Fruit fly (Drosophila melanogaster) whole organism, wandering third instar larva: ENCODE measurements around the gene CG31848.

Experiments used
- Abd-B ChIP-seq: fragments of >200 bp; optimal IDR thresholded peaks from 2 replicates; lab custom pipeline; 2017; ENCODE audit warnings: missing biosample characterization, missing genetic modification characterization
- CG32264 ChIP-seq: fragments of 200-800 bp; sonication (Bioruptor generic); optimal IDR thresholded peaks from 2 replicates; lab custom pipeline; 2016; ENCODE audit warnings: missing biosample characterization, missing genetic modification characterization
- CG9705 ChIP-seq: fragments of 200-800 bp; sonication (Bioruptor generic); optimal IDR thresholded peaks from 2 replicates; lab custom pipeline; 2018; ENCODE audit warnings: missing biosample characterization, mild to moderate bottlenecking, missing genetic modification characterization
- CrebA ChIP-seq: fragments of 200-800 bp; sonication (Bioruptor generic); optimal IDR thresholded peaks from 2 replicates; lab custom pipeline; 2016; ENCODE audit warnings: missing biosample characterization, mild to moderate bottlenecking, missing genetic modification characterization, borderline replicate concordance
- Dif ChIP-seq: fragments of 200-275, 200-300 bp; sonication (Bioruptor generic); optimal IDR thresholded peaks from 2 replicates; lab custom pipeline; 2018; ENCODE audit warnings: missing biosample characterization, missing genetic modification characterization; ENCODE audit not compliant: partially characterized antibody
- GATAd ChIP-seq: sonication (Bioruptor generic); optimal IDR thresholded peaks from 2 replicates; lab custom pipeline; 2016; ENCODE audit warnings: missing biosample characterization, missing genetic modification characterization
- HLH106 ChIP-seq: fragments of 200-800 bp; optimal IDR thresholded peaks from 3 replicates; lab custom pipeline; 2019; ENCODE audit warnings: missing biosample characterization, mild to moderate bottlenecking, missing genetic modification characterization, moderate library complexity
- Hnf4 ChIP-seq: fragments of 200-800 bp; sonication (Bioruptor generic); optimal IDR thresholded peaks from 2 replicates; lab custom pipeline; 2016; ENCODE audit warnings: missing biosample characterization, mild to moderate bottlenecking, missing genetic modification characterization
- Hr78 ChIP-seq: fragments of >200 bp; optimal IDR thresholded peaks from 2 replicates; lab custom pipeline; 2017; ENCODE audit warnings: missing biosample characterization, missing genetic modification characterization
- Hr83 ChIP-seq: fragments of 200-300 bp; sonication (Bioruptor generic); optimal IDR thresholded peaks from 2 replicates; lab custom pipeline; 2016; ENCODE audit warnings: missing biosample characterization, mild to moderate bottlenecking, missing genetic modification characterization, moderate library complexity; ENCODE audit not compliant: poor library complexity, severe bottlenecking
- Jra ChIP-seq: sonication (Bioruptor generic); optimal IDR thresholded peaks from 2 replicates; lab custom pipeline; 2016; ENCODE audit warnings: missing biosample characterization, missing genetic modification characterization
- Mio ChIP-seq: sonication (Bioruptor generic); optimal IDR thresholded peaks from 2 replicates; lab custom pipeline; 2016; ENCODE audit warnings: missing biosample characterization, missing genetic modification characterization
- Myc ChIP-seq: fragments of >200 bp; optimal IDR thresholded peaks from 2 replicates; lab custom pipeline; 2017
- N ChIP-seq: fragments of >200 bp; optimal IDR thresholded peaks from 2 replicates; lab custom pipeline; 2018; ENCODE audit warnings: missing biosample characterization, missing external identifiers, missing genetic modification characterization
- OdsH ChIP-seq: fragments of 200-800 bp; sonication (Bioruptor generic); optimal IDR thresholded peaks from 2 replicates; lab custom pipeline; 2016; ENCODE audit warnings: missing biosample characterization, mild to moderate bottlenecking, missing genetic modification characterization
- Rel ChIP-seq, 2 experiments: fragments of 200-800 bp; sonication (Bioruptor generic) in 1 of 2; optimal IDR thresholded peaks; 2 replicates in 1 of 2; 3 replicates in 1 of 2; lab custom pipeline; 2016 to 2019; ENCODE audit warnings: mild to moderate bottlenecking in 2 of 2, missing biosample characterization in 2 of 2, missing genetic modification characterization in 2 of 2, moderate library complexity in 1 of 2
- Sp1 ChIP-seq: fragments of 200-800 bp; sonication (Bioruptor generic); optimal IDR thresholded peaks from 3 replicates; lab custom pipeline; 2019; ENCODE audit warnings: missing biosample characterization, mild to moderate bottlenecking, missing genetic modification characterization, moderate library complexity
- Vsx2 ChIP-seq: fragments of 200-300, 225-300 bp; sonication (Bioruptor generic); optimal IDR thresholded peaks from 2 replicates; lab custom pipeline; 2018; ENCODE audit warnings: missing biosample characterization, missing genetic modification characterization; ENCODE audit not compliant: partially characterized antibody
- br ChIP-seq: fragments of 200-800 bp; sonication (Bioruptor generic); optimal IDR thresholded peaks from 2 replicates; lab custom pipeline; 2016; ENCODE audit warnings: missing biosample characterization, missing genetic modification characterization
- brk ChIP-seq: fragments of 200-800 bp; sonication (Bioruptor generic); optimal IDR thresholded peaks from 2 replicates; lab custom pipeline; 2016; ENCODE audit warnings: missing biosample characterization, mild to moderate bottlenecking, missing genetic modification characterization
- dl ChIP-seq, 2 experiments: fragments of 175-275, 200-275 bp in 1 of 2; fragments of 200-275 bp in 1 of 2; sonication (Bioruptor generic); optimal IDR thresholded peaks; lab custom pipeline; 2018; ENCODE audit warnings: mild to moderate bottlenecking in 2 of 2, missing biosample characterization in 2 of 2, missing genetic modification characterization in 2 of 2, moderate library complexity in 2 of 2; ENCODE audit not compliant: partially characterized antibody in 2 of 2, insufficient read depth in 1 of 2
- dmrt93B ChIP-seq: fragments of 200-800 bp; sonication (Bioruptor generic); optimal IDR thresholded peaks from 2 replicates; lab custom pipeline; 2018; ENCODE audit warnings: missing biosample characterization, mild to moderate bottlenecking, missing genetic modification characterization
- dsf ChIP-seq: sonication (Bioruptor generic); optimal IDR thresholded peaks from 2 replicates; lab custom pipeline; 2016; ENCODE audit warnings: missing biosample characterization, missing genetic modification characterization, borderline replicate concordance
- ey ChIP-seq: fragments of 200-800 bp; sonication (Bioruptor generic); optimal IDR thresholded peaks from 2 replicates; lab custom pipeline; 2016; ENCODE audit warnings: missing biosample characterization, missing genetic modification characterization
- foxo ChIP-seq, 2 experiments: fragments of 200-800 bp; sonication (Bioruptor generic); optimal IDR thresholded peaks; 2 replicates in 1 of 2; 3 replicates in 1 of 2; lab custom pipeline; 2016 to 2017; ENCODE audit warnings: missing biosample characterization in 2 of 2, missing genetic modification characterization in 2 of 2
- fru ChIP-seq: fragments of 200-800 bp; sonication (Bioruptor generic); optimal IDR thresholded peaks from 3 replicates; lab custom pipeline; 2016; ENCODE audit warnings: missing biosample characterization, mild to moderate bottlenecking, missing genetic modification characterization
- h ChIP-seq: fragments of 200-800 bp; sonication (Bioruptor generic); optimal IDR thresholded peaks from 3 replicates; lab custom pipeline; 2016; ENCODE audit warnings: missing biosample characterization, mild to moderate bottlenecking, missing genetic modification characterization
- jim ChIP-seq: fragments of 175-275, 200-325 bp; sonication (Bioruptor generic); optimal IDR thresholded peaks from 2 replicates; lab custom pipeline; 2016; ENCODE audit warnings: missing biosample characterization, mild to moderate bottlenecking, missing genetic modification characterization
- psq ChIP-seq: fragments of 200-800 bp; sonication (Bioruptor generic); optimal IDR thresholded peaks from 3 replicates; lab custom pipeline; 2017; ENCODE audit warnings: missing biosample characterization, mild to moderate bottlenecking, missing genetic modification characterization, moderate library complexity
- rgr ChIP-seq: fragments of 200-800 bp; sonication (Bioruptor generic); optimal IDR thresholded peaks from 3 replicates; lab custom pipeline; 2016; ENCODE audit warnings: missing biosample characterization, mild to moderate bottlenecking, missing genetic modification characterization
- sage ChIP-seq: fragments of 200-800 bp; sonication (Bioruptor generic); optimal IDR thresholded peaks from 2 replicates; lab custom pipeline; 2016; ENCODE audit warnings: missing biosample characterization, mild to moderate bottlenecking, missing genetic modification characterization
- sv ChIP-seq: fragments of 200-800 bp; sonication (Bioruptor generic); optimal IDR thresholded peaks from 3 replicates; lab custom pipeline; 2016; ENCODE audit warnings: missing biosample characterization, missing genetic modification characterization
- tai ChIP-seq: sonication (Bioruptor generic); optimal IDR thresholded peaks from 2 replicates; lab custom pipeline; 2016; ENCODE audit warnings: missing biosample characterization, missing genetic modification characterization
- usp ChIP-seq: fragments of >200 bp; optimal IDR thresholded peaks from 2 replicates; lab custom pipeline; 2017; ENCODE audit warnings: missing biosample characterization, missing genetic modification characterization
- woc ChIP-seq: sonication (Bioruptor generic); optimal IDR thresholded peaks from 2 replicates; lab custom pipeline; 2016; ENCODE audit warnings: missing biosample characterization, mild to moderate bottlenecking, missing genetic modification characterization

CG31848 gene

DNA sequence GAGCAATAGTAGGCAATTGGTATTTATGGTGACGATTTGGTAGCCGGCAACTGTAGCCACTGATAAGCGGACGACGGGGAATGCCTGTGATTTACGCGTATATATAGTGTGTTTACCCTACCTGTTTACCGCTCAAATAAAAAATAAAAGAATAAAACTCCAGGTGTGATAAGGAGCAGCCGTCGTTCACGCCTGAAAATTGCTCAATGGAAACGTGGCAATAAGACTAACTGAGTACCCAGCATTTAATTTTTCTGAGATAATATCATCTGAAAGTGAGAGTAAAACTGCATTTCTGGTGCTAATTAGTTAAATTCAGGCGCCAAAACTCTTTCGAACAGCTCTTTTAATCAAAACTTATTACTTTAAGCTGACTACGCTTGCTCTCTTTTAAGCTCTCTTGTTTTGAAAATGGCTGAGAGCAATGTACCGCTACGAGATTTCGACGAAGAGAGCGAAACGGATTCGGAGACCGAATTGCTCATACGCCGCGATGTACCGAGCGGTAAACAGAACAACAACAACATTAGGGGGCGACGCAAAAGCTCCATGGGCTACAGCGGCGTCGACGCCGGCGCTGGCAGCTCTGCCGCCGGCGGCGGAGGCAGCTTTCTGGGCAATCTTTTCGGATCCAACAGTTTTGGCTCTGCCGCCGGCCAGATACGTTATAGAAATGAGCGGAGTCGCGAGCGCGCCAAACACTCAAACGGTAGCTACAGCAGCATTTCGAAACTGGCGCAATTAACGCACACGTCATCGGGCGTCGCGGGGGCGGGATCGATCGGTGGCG lies 24.8 kb upstream of the CG31848 start:
- TF ChIP-seq br: peak; percentile 34
- TF ChIP-seq CG32264: peak; percentile 2
- TF ChIP-seq Dif (GFP tag; lab: Kevin White, UChicago): peak; percentile 18
- TF ChIP-seq Hr78: no peak
- no peak for TF ChIP-seq Abd-B (GFP tag; lab: Kevin White, UChicago)
- TF ChIP-seq OdsH (GFP tag; lab: Kevin White, UChicago): peak; percentile 61
- peak; percentile 92 for TF ChIP-seq Hr83 (GFP tag; lab: Kevin White, UChicago)
- peak; percentile 63 for TF ChIP-seq Sp1 (GFP tag; lab: Kevin White, UChicago)
- no peak for TF ChIP-seq brk (GFP tag; lab: Kevin White, UChicago)
- TF ChIP-seq dmrt93B: no peak
- peak; percentile 39 for TF ChIP-seq h (GFP tag; lab: Kevin White, UChicago)
- TF ChIP-seq tai (GFP tag; lab: Kevin White, UChicago): no peak
- TF ChIP-seq jim (GFP tag; lab: Kevin White, UChicago): peak; percentile 30
- TF ChIP-seq foxo (GFP tag; optimal IDR thresholded peaks at IDR 0.05; lab: Kevin White, UChicago): peak; percentile 7 to 30
- TF ChIP-seq dl (GFP tag; optimal IDR thresholded peaks at IDR 0.05; lab: Kevin White, UChicago; ENCODE audit: insufficient read depth in 1 of 2, partially characterized antibody in 2 of 2): peak in 1 of 2 experiments; percentile 6
- TF ChIP-seq Vsx2 (GFP tag; lab: Kevin White, UChicago): peak; percentile 57
- TF ChIP-seq Hnf4 (GFP tag; lab: Kevin White, UChicago): peak; percentile 38
- peak; percentile 73 for TF ChIP-seq rgr (GFP tag; lab: Kevin White, UChicago)
- TF ChIP-seq Mio (GFP tag; lab: Kevin White, UChicago): no peak
- TF ChIP-seq HLH106 (tag; lab: Kevin White, UChicago): peak; percentile 26
- no peak for TF ChIP-seq N
- peak; percentile 18 for TF ChIP-seq fru (GFP tag; lab: Kevin White, UChicago)
- peak; percentile 20 for TF ChIP-seq ey (GFP tag; lab: Kevin White, UChicago)
- no peak for TF ChIP-seq woc (GFP tag; lab: Kevin White, UChicago)
- TF ChIP-seq psq (GFP tag; lab: Kevin White, UChicago): peak; percentile 22
- TF ChIP-seq CrebA: peak; percentile 46
- no peak for TF ChIP-seq Rel (GFP tag; optimal IDR thresholded peaks at IDR 0.05; lab: Kevin White, UChicago)
- TF ChIP-seq Rel (tag; optimal IDR thresholded peaks at IDR 0.05; lab: Kevin White, UChicago): peak; percentile 96

DNA sequence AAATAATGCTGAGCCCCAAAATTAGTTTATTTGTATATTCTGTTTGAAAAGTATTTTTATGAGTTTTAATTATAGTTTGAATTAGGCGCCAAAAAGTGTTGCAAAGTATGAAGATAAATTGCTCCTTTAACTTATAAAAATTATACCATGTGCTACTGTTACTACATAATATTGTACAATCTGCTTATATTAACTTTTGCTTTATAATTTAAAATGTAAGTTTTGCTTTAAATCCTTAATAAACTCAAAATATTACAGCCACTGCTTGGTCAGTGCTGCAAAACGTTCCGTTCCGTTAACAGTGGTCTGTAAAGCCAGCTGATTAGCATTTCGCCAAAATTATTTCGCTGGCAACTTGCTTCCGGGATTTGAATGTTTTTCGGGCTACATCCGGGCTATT lies 24.0 kb upstream of the CG31848 start, which contains the start of gene CG31729:
CG31729 (plus strand) TSS at position 309 of the 400 bp plus-strand sequence.
- TF ChIP-seq CrebA: no peak
- no peak for TF ChIP-seq dl (GFP tag; optimal IDR thresholded peaks at IDR 0.05; lab: Kevin White, UChicago; ENCODE audit: insufficient read depth in 1 of 2, partially characterized antibody in 2 of 2)
- TF ChIP-seq woc (GFP tag; lab: Kevin White, UChicago): peak; percentile 4
- TF ChIP-seq br: peak; percentile 22
- TF ChIP-seq foxo (GFP tag; optimal IDR thresholded peaks at IDR 0.05; lab: Kevin White, UChicago): peak in 1 of 2 experiments; percentile 44
- peak; percentile 59 for TF ChIP-seq Hnf4 (GFP tag; lab: Kevin White, UChicago)
- TF ChIP-seq dsf (GFP tag; lab: Kevin White, UChicago): peak; percentile 33
- TF ChIP-seq CG9705 (GFP tag; lab: Kevin White, UChicago): no peak
- no peak for TF ChIP-seq Sp1 (GFP tag; lab: Kevin White, UChicago)
- no peak for TF ChIP-seq ey (GFP tag; lab: Kevin White, UChicago)
- no peak for TF ChIP-seq Vsx2 (GFP tag; lab: Kevin White, UChicago)
- TF ChIP-seq fru (GFP tag; lab: Kevin White, UChicago): peak; percentile 38
- peak; percentile 68 for TF ChIP-seq brk (GFP tag; lab: Kevin White, UChicago)
- peak; percentile 72 for TF ChIP-seq h (GFP tag; lab: Kevin White, UChicago)
- peak; percentile 24 for TF ChIP-seq Jra
- TF ChIP-seq Rel (GFP tag; optimal IDR thresholded peaks at IDR 0.05; lab: Kevin White, UChicago): no peak
- TF ChIP-seq Rel (tag; optimal IDR thresholded peaks at IDR 0.05; lab: Kevin White, UChicago): no peak
- TF ChIP-seq Myc: no peak
- peak; percentile 19 for TF ChIP-seq OdsH (GFP tag; lab: Kevin White, UChicago)
- TF ChIP-seq, all 38 proteins: peak for 10

DNA sequence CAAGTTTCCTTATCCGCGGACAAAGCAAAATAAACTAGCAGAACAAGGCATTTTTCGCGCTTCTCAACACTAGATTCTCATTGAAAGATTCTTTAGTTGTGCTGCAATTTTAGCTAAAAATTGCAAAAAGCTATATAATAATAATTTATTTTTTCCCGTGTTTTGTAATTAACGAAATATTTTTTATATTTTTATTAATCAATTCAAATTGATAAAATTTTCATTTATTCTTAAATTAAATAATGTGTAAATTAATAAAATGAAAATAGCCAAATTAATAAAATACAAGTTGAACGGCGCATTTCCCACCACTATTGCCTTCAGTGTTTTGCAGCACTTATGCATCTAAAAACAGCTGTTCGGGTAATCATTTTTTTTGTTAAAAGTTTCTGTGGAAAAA lies 20.8 kb upstream of the CG31848 start, which contains the start of the genes Drep4 and Uvrag:
Drep4 (minus strand) TSS at position 7 of the 400 bp plus-strand sequence.
Uvrag (plus strand) TSS at position 322 of the 400 bp plus-strand sequence.
- TF ChIP-seq brk (GFP tag; lab: Kevin White, UChicago) (peak; percentile 67), dmrt93B (peak; percentile 29), tai (GFP tag; lab: Kevin White, UChicago) (peak; percentile 72), CG9705 (GFP tag; lab: Kevin White, UChicago) (peak; percentile 47), woc (GFP tag; lab: Kevin White, UChicago) (peak; percentile 58), usp (GFP tag; lab: Kevin White, UChicago) (no peak), fru (GFP tag; lab: Kevin White, UChicago) (peak; percentile 45), GATAd (GFP tag; lab: Kevin White, UChicago) (no peak), OdsH (GFP tag; lab: Kevin White, UChicago) (peak; percentile 66), rgr (GFP tag; lab: Kevin White, UChicago) (peak; percentile 73), sv (peak; percentile 16), sage (GFP tag; lab: Kevin White, UChicago) (peak; percentile 53), Jra (peak; percentile 51), foxo (GFP tag; optimal IDR thresholded peaks at IDR 0.05; lab: Kevin White, UChicago) (peak in 1 of 2 experiments; percentile 72), Hr78 (no peak), HLH106 (tag; lab: Kevin White, UChicago) (peak; percentile 82), Hnf4 (GFP tag; lab: Kevin White, UChicago) (peak; percentile 62), N (no peak), psq (GFP tag; lab: Kevin White, UChicago) (peak; percentile 61), Myc (peak; percentile 89)
